Worm (Caenorhabditis elegans) whole organism, L4/young adult: ENCODE measurements around the gene btb-20.

Experiments
- W03F9.2 ChIP-seq: fragments of 150-350 bp; optimal IDR thresholded peaks from 2 replicates; lab custom pipeline; 2014; ENCODE audit warnings: missing biosample characterization, missing genetic modification characterization
- dao-5 ChIP-seq: sonication (generic microtip); optimal IDR thresholded peaks from 2 replicates; lab custom pipeline; 2016; ENCODE audit warnings: missing genotype, missing genetic modification characterization, moderate library complexity, missing compliant biosample characterization
- him-1 ChIP-seq: sonication (generic microtip); optimal IDR thresholded peaks from 2 replicates; lab custom pipeline; 2016; ENCODE audit warnings: missing genotype, missing genetic modification reagents, missing genetic modification characterization, missing compliant biosample characterization

btb-20 gene

ce11 chrII:14523645-14524223 is 412 bp upstream of the btb-20 start, which contains the start of gene pot-2:
pot-2 (plus strand) TSS chrII:14524173.
- TF ChIP-seq W03F9.2 (tag; lab: Kevin White, UChicago) (no peak), dao-5 (no peak), him-1 (tag; lab: Kevin White, UChicago) (no peak)

- no peak for TF ChIP-seq him-1 (tag; lab: Kevin White, UChicago)
- no peak for TF ChIP-seq dao-5
These were observed 1.3 kb downstream of the btb-20 start, which contains the start of gene btb-19 for ce11 chrII:14522037-14522436. btb-19 (minus strand) TSS chrII:14522137.

DNA sequence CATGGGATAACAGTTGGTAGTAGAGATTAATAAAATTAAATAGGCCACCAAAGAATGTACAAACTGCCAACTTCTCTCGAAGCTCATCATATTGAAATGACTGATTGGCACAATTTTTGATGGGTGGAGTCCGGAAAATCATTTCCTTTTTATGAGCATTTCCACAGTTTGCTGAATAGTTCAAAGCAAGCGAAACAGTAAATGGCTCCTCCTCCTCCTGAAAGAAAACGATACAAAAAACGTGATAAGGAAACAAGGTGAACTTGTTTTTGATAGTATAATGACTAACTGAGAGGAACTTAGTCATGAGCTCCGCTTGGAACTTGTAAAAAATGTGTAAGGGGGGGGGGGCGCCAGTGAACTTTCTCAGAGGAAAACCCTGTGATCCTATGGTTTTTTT is 8.3 kb downstream of the btb-20 start, which contains the start of gene K10H10.9:
Gene K10H10.9 (minus strand): TSS at position 101 of the 400 bp plus-strand sequence.
- TF ChIP-seq W03F9.2 (tag; lab: Kevin White, UChicago): no peak
- no peak for TF ChIP-seq dao-5
- no peak for TF ChIP-seq him-1 (tag; lab: Kevin White, UChicago)

DNA sequence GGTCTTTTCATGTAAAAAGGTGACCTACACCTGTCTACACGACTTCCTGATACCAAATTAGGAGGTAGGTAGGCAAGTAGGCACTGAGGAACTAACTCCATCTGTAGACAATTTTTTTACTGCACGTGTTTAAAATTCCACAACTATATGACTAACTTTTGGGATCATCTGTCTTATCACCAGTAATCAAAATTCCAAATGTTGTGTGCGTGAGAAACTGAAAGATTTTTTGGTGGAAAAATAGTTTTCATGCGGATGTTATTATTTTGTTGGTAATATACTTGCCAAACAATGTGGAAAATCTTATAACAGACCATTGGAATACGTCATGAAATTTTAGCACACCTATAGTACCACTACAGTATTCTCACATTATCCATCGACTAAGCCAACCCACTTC is 12.1 kb downstream of the btb-20 start, which contains the start of gene K10H10.13:
Gene K10H10.13 (minus strand): TSS at position 101 of the 400 bp plus-strand sequence.
- TF ChIP-seq W03F9.2 (tag; lab: Kevin White, UChicago): no peak
- no peak for TF ChIP-seq him-1 (tag; lab: Kevin White, UChicago)

ce11 chrII:14510162-14510561 is 13.2 kb downstream of the btb-20 start:
- TF ChIP-seq W03F9.2 (tag; lab: Kevin White, UChicago): no peak
- TF ChIP-seq dao-5: no peak
- no peak for TF ChIP-seq him-1 (tag; lab: Kevin White, UChicago)

- TF ChIP-seq W03F9.2 (tag; lab: Kevin White, UChicago) (no peak), him-1 (tag; lab: Kevin White, UChicago) (no peak), dao-5 (no peak)
These were observed 15.8 kb downstream of the btb-20 start, which contains the start of the genes K10H10.7 and K10H10.10 for ce11 chrII:14507563-14507962. K10H10.7 (minus strand) TSS chrII:14507663. K10H10.10 (plus strand) TSS chrII:14507766.

ce11 chrII:14506245-14506644 is 17.1 kb downstream of the btb-20 start, which contains the start of gene K10H10.12:
K10H10.12 (minus strand) TSS chrII:14506345.
- TF ChIP-seq W03F9.2 (tag; lab: Kevin White, UChicago) (no peak), dao-5 (no peak), him-1 (tag; lab: Kevin White, UChicago) (no peak)

DNA sequence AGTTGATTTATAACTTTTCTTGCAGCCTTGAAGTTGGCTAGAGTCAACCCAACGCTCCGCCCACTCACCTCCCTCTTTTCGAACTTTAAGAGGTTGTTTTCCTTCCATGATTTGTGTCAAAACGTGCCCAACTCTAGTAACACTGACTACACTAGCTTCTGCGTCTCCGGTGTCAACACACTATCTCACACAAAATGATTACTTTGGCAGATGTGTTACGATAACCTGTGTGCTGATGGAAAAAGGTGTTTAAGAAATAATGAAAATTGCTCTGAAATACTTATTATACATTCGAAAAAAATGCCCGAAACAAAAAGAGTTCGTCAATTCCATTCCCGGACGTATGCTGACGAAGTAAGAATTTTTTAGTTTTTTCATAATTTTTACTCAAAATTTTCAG is 20.3 kb downstream of the btb-20 start, which contains the start of gene K10H10.6:
Gene K10H10.6 (plus strand): TSS at position 301 of the 400 bp plus-strand sequence.
- TF ChIP-seq W03F9.2 (tag; lab: Kevin White, UChicago): no peak
- no peak for TF ChIP-seq dao-5
- no peak for TF ChIP-seq him-1 (tag; lab: Kevin White, UChicago)

DNA sequence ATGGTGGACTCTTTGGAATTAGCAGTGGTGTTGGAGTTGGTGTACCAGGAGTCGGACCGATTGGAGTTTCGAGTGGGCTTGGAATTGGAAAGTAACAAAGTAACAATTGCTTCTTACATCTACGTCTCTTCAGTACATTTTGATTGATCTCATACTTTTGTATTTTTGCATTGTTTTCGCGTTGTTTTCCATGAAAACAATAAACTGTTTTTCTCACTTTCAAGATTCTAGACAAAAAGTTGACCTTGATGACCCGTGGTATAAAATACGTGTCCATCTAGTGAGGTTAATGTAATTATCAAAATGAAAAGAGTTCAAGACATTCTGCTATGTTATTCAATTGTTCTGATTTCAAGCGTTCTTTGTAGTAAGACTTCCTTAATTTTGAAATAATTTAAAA is 21.9 kb downstream of the btb-20 start, which contains the start of gene K10H10.5:
Gene K10H10.5 (plus strand): TSS at position 301 of the 400 bp plus-strand sequence.
- TF ChIP-seq him-1 (tag; lab: Kevin White, UChicago): no peak
- TF ChIP-seq dao-5: no peak
- no peak for TF ChIP-seq W03F9.2 (tag; lab: Kevin White, UChicago)

- TF ChIP-seq W03F9.2 (tag; lab: Kevin White, UChicago) (no peak), dao-5 (no peak), him-1 (tag; lab: Kevin White, UChicago) (no peak)
These were observed 23.2 kb downstream of the btb-20 start, which contains the start of gene K10H10.4 for ce11 chrII:14500122-14500521. K10H10.4 (plus strand) TSS chrII:14500422.

- TF ChIP-seq dao-5 (no peak), W03F9.2 (tag; lab: Kevin White, UChicago) (no peak), him-1 (tag; lab: Kevin White, UChicago) (no peak)
These were observed 25.5 kb downstream of the btb-20 start, which contains the start of gene dhs-8 for ce11 chrII:14497848-14498247. dhs-8 (plus strand) TSS chrII:14498026.

- TF ChIP-seq him-1 (tag; lab: Kevin White, UChicago): peak; percentile 66
- peak; percentile 21 for TF ChIP-seq W03F9.2 (tag; lab: Kevin White, UChicago)
- peak; percentile 57 for TF ChIP-seq dao-5
These were observed 26.5 kb downstream of the btb-20 start for ce11 chrII:14496809-14497208.

DNA sequence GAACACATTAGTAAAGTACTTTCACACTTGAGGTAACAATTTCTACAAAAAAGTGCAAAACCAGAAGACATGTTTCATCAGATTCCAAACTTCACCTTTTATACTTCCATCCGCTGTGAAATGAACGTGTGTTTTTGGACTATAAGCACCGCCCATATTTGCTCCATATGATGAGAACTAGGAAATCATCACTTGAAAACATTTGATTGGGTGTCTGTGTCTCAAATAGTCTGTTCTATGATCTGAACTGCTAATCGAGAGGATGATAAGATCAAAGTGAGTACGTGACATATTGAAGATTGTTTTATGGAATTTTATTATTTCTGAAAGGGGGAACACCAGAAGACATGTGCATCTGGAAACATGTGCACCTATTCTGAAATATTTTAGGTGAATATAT is 28.0 kb downstream of the btb-20 start:
- TF ChIP-seq W03F9.2 (tag; lab: Kevin White, UChicago): no peak
- TF ChIP-seq dao-5: no peak
- no peak for TF ChIP-seq him-1 (tag; lab: Kevin White, UChicago)

DNA sequence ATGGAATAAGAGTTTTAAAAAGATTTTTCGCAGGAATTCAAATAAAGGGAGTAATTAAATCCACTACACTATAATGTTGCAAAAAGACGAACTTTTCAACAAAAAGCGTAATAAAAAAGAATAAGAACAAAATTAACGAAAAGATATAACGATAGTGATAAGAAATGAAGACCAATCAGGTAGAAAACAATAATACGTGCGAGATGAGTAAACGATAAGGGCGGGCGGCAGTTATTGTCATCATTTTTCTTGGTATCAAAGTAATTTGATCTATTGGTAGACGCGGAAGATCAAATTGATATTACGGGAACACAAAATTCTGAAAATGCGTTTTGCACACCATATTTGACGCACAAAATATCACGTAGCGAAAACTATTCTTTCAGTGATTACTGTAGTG is 28.9 kb downstream of the btb-20 start:
- TF ChIP-seq dao-5 (no peak), him-1 (tag; lab: Kevin White, UChicago) (no peak), W03F9.2 (tag; lab: Kevin White, UChicago) (no peak)

- TF ChIP-seq dao-5 (no peak), W03F9.2 (tag; lab: Kevin White, UChicago) (no peak), him-1 (tag; lab: Kevin White, UChicago) (no peak)
These were observed 29.1 kb downstream of the btb-20 start, which contains the start of gene cysl-2 for ce11 chrII:14494414-14494463. cysl-2 (minus strand) TSS chrII:14494451.
